Fruit fly (Drosophila melanogaster): ENCODE data around the gene Mgat2.

The Mgat2 gene

dm6 chr3R:30061154-30061482 is 39.1 kb upstream of the Mgat2 start (continued):
- TF ChIP-seq CG2875 (GFP tag; optimal IDR thresholded peaks at IDR 0.05) (peak; percentile 82), Myb (GFP tag; optimal IDR thresholded peaks at IDR 0.05) (peak; percentile 60), az2 (GFP tag; optimal IDR thresholded peaks at IDR 0.05) (peak; percentile 76), peb (GFP tag; IDR thresholded peaks at IDR 0.05) (peak; percentile 87), CG14050 (GFP tag; IDR thresholded peaks at IDR 0.05) (peak; percentile 91), HmgD (GFP tag; optimal IDR thresholded peaks at IDR 0.05) (peak; percentile 58), CG16863 (GFP tag; optimal IDR thresholded peaks at IDR 0.05) (peak; percentile 73), lab (GFP tag; optimal IDR thresholded peaks at IDR 0.05) (peak; percentile 92), sim (GFP tag; IDR thresholded peaks at IDR 0.05) (peak; percentile 72; the same call in 1 of the 2 replicates), CG7987 (GFP tag; optimal IDR thresholded peaks at IDR 0.05) (peak; percentile 80), Deaf1 (tag; optimal IDR thresholded peaks at IDR 0.05) (peak; percentile 66), Opbp (GFP tag; IDR thresholded peaks at IDR 0.05; ENCODE audit: partially characterized antibody) (no peak), GATAe (GFP tag; conservative IDR thresholded peaks at IDR 0.05) (no peak), gfzf (GFP tag; optimal IDR thresholded peaks at IDR 0.05) (no peak), Nf-YC (tag; optimal IDR thresholded peaks at IDR 0.05) (peak; percentile 67), rib (GFP tag; IDR thresholded peaks at IDR 0.05) (peak; percentile 62; the same call in 1 of the 2 replicates), br (optimal IDR thresholded peaks at IDR 0.05) (no peak), vfl (GFP tag; optimal IDR thresholded peaks at IDR 0.05) (peak; percentile 47), her (GFP tag; optimal IDR thresholded peaks at IDR 0.05) (peak; percentile 78), tio (GFP tag; optimal IDR thresholded peaks at IDR 0.05) (peak; percentile 69), CG17829 (tag; optimal IDR thresholded peaks at IDR 0.05) (peak; percentile 89), hth (optimal IDR thresholded peaks at IDR 0.05) (no peak), CG31388 (GFP tag; optimal IDR thresholded peaks at IDR 0.05) (peak; percentile 59), CG11093 (GFP tag; IDR thresholded peaks at IDR 0.05) (peak; percentile 82), CG7928 (GFP tag; optimal IDR thresholded peaks at IDR 0.05) (peak; percentile 17), Bgb (GFP tag; IDR thresholded peaks at IDR 0.05; ENCODE audit: partially characterized antibody) (no peak), Hey (tag; optimal IDR thresholded peaks at IDR 0.05) (no peak), Lim3 (GFP tag; IDR thresholded peaks at IDR 0.05) (peak; percentile 74), CG7786 (GFP tag; optimal IDR thresholded peaks at IDR 0.05) (peak; percentile 60), jing (GFP tag; optimal IDR thresholded peaks at IDR 0.05) (peak; percentile 59), bsh (GFP tag; optimal IDR thresholded peaks at IDR 0.05) (peak; percentile 34 to 85), disco-r (GFP tag; optimal IDR thresholded peaks at IDR 0.05) (peak; percentile 72), E2f2 (GFP tag; IDR thresholded peaks at IDR 0.05) (peak; percentile 65), toy (GFP tag; IDR thresholded peaks at IDR 0.05) (0 out of 2 replicates have a peak, but pooled peaks have one; percentile 36), tap (tag; optimal IDR thresholded peaks at IDR 0.05) (peak; percentile 96), CG16813 (GFP tag; IDR thresholded peaks at IDR 0.05; ENCODE audit: partially characterized antibody) (no peak), NC2α (GFP tag; optimal IDR thresholded peaks at IDR 0.05) (peak; percentile 42), lola (GFP tag; optimal IDR thresholded peaks at IDR 0.05) (peak in 1 of 3 experiments; percentile 38), Hand (GFP tag; optimal IDR thresholded peaks at IDR 0.05) (no peak), Atf-2 (GFP tag; optimal IDR thresholded peaks at IDR 0.05) (peak; percentile 54), pho (GFP tag; optimal IDR thresholded peaks at IDR 0.05) (peak; percentile 46), dimm (GFP tag; IDR thresholded peaks at IDR 0.05) (peak; percentile 78), fd96Cb (tag; optimal IDR thresholded peaks at IDR 0.05) (peak; percentile 94), tx (GFP tag; optimal IDR thresholded peaks at IDR 0.05) (peak; percentile 70), cg (GFP tag; optimal IDR thresholded peaks at IDR 0.05) (no peak), HLH4C (GFP tag; IDR thresholded peaks at IDR 0.05; ENCODE audit: partially characterized antibody) (no peak), CG34376 (GFP tag; optimal IDR thresholded peaks at IDR 0.05) (peak; percentile 37), CG3407 (GFP tag; optimal IDR thresholded peaks at IDR 0.05) (peak; percentile 82), sob (GFP tag; IDR thresholded peaks at IDR 0.05) (peak; percentile 88), ems (GFP tag; optimal IDR thresholded peaks at IDR 0.05) (peak; percentile 89), CG33213 (GFP tag; optimal IDR thresholded peaks at IDR 0.05) (peak; percentile 82), usp (GFP tag; optimal IDR thresholded peaks at IDR 0.05) (no peak)

Measured in whole organism, embryonic.